Fruit fly (Drosophila melanogaster) whole organism, embryonic: ENCODE measurements around the gene CG34283.

ENCODE experiments used
- Ada2b ChIP-seq: fragments of 200-800 bp; sonication (Bioruptor generic); IDR thresholded peaks from 2 replicates; pipeline ENCODE4 v1.3.6; 2022; ENCODE audit warnings: missing biosample characterization, missing genetic modification characterization
- B-H2 ChIP-seq: fragments of 200-800 bp; sonication (Bioruptor generic); optimal IDR thresholded peaks from 2 replicates; lab custom pipeline; 2018; ENCODE audit warnings: missing biosample characterization, mild to moderate bottlenecking, missing genetic modification characterization
- CG10209 ChIP-seq: fragments of 200-800 bp; sonication (Bioruptor generic); optimal IDR thresholded peaks from 3 replicates; lab custom pipeline; 2017; ENCODE audit warnings: missing biosample characterization, mild to moderate bottlenecking, missing genetic modification characterization, missing genetic modification reagents
- CG10274 ChIP-seq: fragments of 200-800 bp; sonication (Bioruptor generic); optimal IDR thresholded peaks from 3 replicates; lab custom pipeline; 2017; ENCODE audit warnings: missing biosample characterization, mild to moderate bottlenecking, missing genetic modification characterization
- CG10543 ChIP-seq: fragments of 200-800 bp; sonication (Bioruptor generic); optimal IDR thresholded peaks from 3 replicates; lab custom pipeline; 2017; ENCODE audit warnings: missing biosample characterization, mild to moderate bottlenecking, missing genetic modification characterization, moderate library complexity
- CG11398 ChIP-seq: fragments of 200-800 bp; sonication (Bioruptor generic); optimal IDR thresholded peaks from 2 replicates; lab custom pipeline; 2016; ENCODE audit warnings: missing biosample characterization, missing genetic modification characterization
- CG15011 ChIP-seq: fragments of 200-800 bp; sonication (Bioruptor generic); optimal IDR thresholded peaks from 3 replicates; lab custom pipeline; 2018; ENCODE audit warnings: missing biosample characterization, mild to moderate bottlenecking, missing genetic modification characterization
- CG1602 ChIP-seq: fragments of 200-800 bp; sonication (Bioruptor generic); optimal IDR thresholded peaks from 3 replicates; lab custom pipeline; 2016; ENCODE audit warnings: missing biosample characterization, missing genetic modification characterization
- CG18011 ChIP-seq: fragments of 200-800 bp; sonication (Bioruptor generic); optimal IDR thresholded peaks from 2 replicates; lab custom pipeline; 2017; ENCODE audit warnings: missing biosample characterization, missing genetic modification characterization, mild to moderate bottlenecking, moderate library complexity, missing genotype
- CG1832 ChIP-seq: fragments of 200-800 bp; sonication (Bioruptor generic); optimal IDR thresholded peaks from 2 replicates; lab custom pipeline; 2017; ENCODE audit warnings: missing biosample characterization, mild to moderate bottlenecking, missing genetic modification characterization, inconsistent platforms
- CG31388 ChIP-seq: fragments of 200-800 bp; sonication (Bioruptor generic); optimal IDR thresholded peaks from 2 replicates; lab custom pipeline; 2016; ENCODE audit warnings: missing biosample characterization, missing genetic modification characterization
- CG34376 ChIP-seq: fragments of 200-800 bp; sonication (Bioruptor generic); optimal IDR thresholded peaks from 2 replicates; lab custom pipeline; 2018; ENCODE audit warnings: missing biosample characterization, mild to moderate bottlenecking, missing genetic modification characterization
- CG34422 ChIP-seq: fragments of 200-800 bp; sonication (Bioruptor generic); IDR thresholded peaks from 3 replicates; pipeline ENCODE4 v1.3.6; 2022; ENCODE audit warnings: missing biosample characterization, missing genetic modification characterization
- CG4707 ChIP-seq: fragments of 200-800 bp; sonication (Bioruptor generic); optimal IDR thresholded peaks from 2 replicates; lab custom pipeline; 2018; ENCODE audit warnings: missing biosample characterization, mild to moderate bottlenecking, missing genetic modification characterization, moderate library complexity
- CG5245 ChIP-seq: fragments of 200-800 bp; sonication (Bioruptor generic); optimal IDR thresholded peaks from 3 replicates; lab custom pipeline; 2016; ENCODE audit warnings: missing biosample characterization, missing genetic modification characterization
- CG5953 ChIP-seq: fragments of 200-800 bp; sonication (Bioruptor generic); IDR thresholded peaks from 2 replicates; pipeline ENCODE4 v1.3.6; 2022; ENCODE audit warnings: missing biosample characterization, missing genetic modification characterization
- CG6791 ChIP-seq: fragments of 200-800 bp; sonication (Bioruptor generic); IDR thresholded peaks from 3 replicates; pipeline ENCODE4 v1.3.6; 2022; ENCODE audit warnings: missing biosample characterization, missing genetic modification characterization; ENCODE audit not compliant: partially characterized antibody
- CG6854 ChIP-seq: fragments of 200-800 bp; sonication (Bioruptor generic); optimal IDR thresholded peaks from 3 replicates; lab custom pipeline; 2017; ENCODE audit warnings: missing biosample characterization, mild to moderate bottlenecking, missing genetic modification characterization
- CG7987 ChIP-seq: fragments of 200-800 bp; sonication (Bioruptor generic); optimal IDR thresholded peaks from 2 replicates; lab custom pipeline; 2018; ENCODE audit warnings: missing biosample characterization, mild to moderate bottlenecking, missing genetic modification characterization, moderate library complexity
- CG8478 ChIP-seq: fragments of >200 bp; optimal IDR thresholded peaks from 2 replicates; lab custom pipeline; 2018
- CHES-1-like ChIP-seq: fragments of 200-800 bp; sonication (Bioruptor generic); optimal IDR thresholded peaks from 2 replicates; lab custom pipeline; 2016; ENCODE audit warnings: missing biosample characterization, missing genetic modification characterization
- D19A ChIP-seq: fragments of 200-800 bp; optimal IDR thresholded peaks from 3 replicates; lab custom pipeline; 2019; ENCODE audit warnings: missing biosample characterization, mild to moderate bottlenecking, missing genetic modification characterization, moderate library complexity
- Drgx ChIP-seq: fragments of 200-800 bp; sonication (Bioruptor generic); IDR thresholded peaks from 2 replicates; pipeline ENCODE4 v1.3.6; 2022; ENCODE audit warnings: missing biosample characterization, missing genetic modification characterization
- E2f2 ChIP-seq: fragments of 200-800 bp; sonication (Bioruptor generic); IDR thresholded peaks from 2 replicates; pipeline ENCODE4 v1.3.6; 2022; ENCODE audit warnings: missing biosample characterization, missing genetic modification characterization
- ERR ChIP-seq: fragments of 200-800 bp; sonication (Bioruptor generic); optimal IDR thresholded peaks from 2 replicates; lab custom pipeline; 2016; ENCODE audit warnings: missing biosample characterization, missing genetic modification characterization
- HLH3B ChIP-seq: fragments of 200-800 bp; sonication (Bioruptor generic); IDR thresholded peaks from 2 replicates; pipeline ENCODE4 v1.3.6; 2022; ENCODE audit warnings: missing biosample characterization, missing genetic modification characterization
- Hr39 ChIP-seq: fragments of >200 bp; optimal IDR thresholded peaks from 2 replicates; lab custom pipeline; 2017
- Lim3 ChIP-seq: fragments of 200-800 bp; sonication (Bioruptor generic); IDR thresholded peaks from 2 replicates; pipeline ENCODE4 v1.3.6; 2022; ENCODE audit warnings: missing biosample characterization, missing genetic modification characterization
- PHDP ChIP-seq: fragments of 200-800 bp; sonication (Bioruptor generic); optimal IDR thresholded peaks from 3 replicates; lab custom pipeline; 2018; ENCODE audit warnings: missing biosample characterization, mild to moderate bottlenecking, missing genetic modification characterization, moderate library complexity
- Trl ChIP-seq, 3 experiments: fragments of >200 bp in 2 of 3; fragments of 200-800 bp in 1 of 3; sonication (Bioruptor generic) in 1 of 3; optimal IDR thresholded peaks; 2 replicates in 1 of 3; 3 replicates in 2 of 3; lab custom pipeline; 2016 to 2017; ENCODE audit warnings: missing biosample characterization in 1 of 3, missing genetic modification characterization in 1 of 3
- ase ChIP-seq: fragments of 200-800 bp; sonication (Bioruptor generic); IDR thresholded peaks from 3 replicates; pipeline ENCODE4 v1.3.6; 2022; ENCODE audit warnings: missing biosample characterization, missing genetic modification characterization
- esg ChIP-seq: fragments of 200-800 bp; sonication (Bioruptor generic); conservative IDR thresholded peaks from 2 replicates; pipeline ENCODE4 v1.3.6; 2022; ENCODE audit warnings: missing biosample characterization, missing genetic modification characterization
- exex ChIP-seq: fragments of 200-800 bp; sonication (Bioruptor generic); optimal IDR thresholded peaks from 4 replicates; lab custom pipeline; 2018; ENCODE audit warnings: missing biosample characterization, mild to moderate bottlenecking, missing genetic modification characterization, moderate library complexity
- eyg ChIP-seq: fragments of 200-800 bp; sonication (Bioruptor generic); optimal IDR thresholded peaks from 3 replicates; lab custom pipeline; 2016; ENCODE audit warnings: missing biosample characterization, missing genetic modification characterization
- gcm ChIP-seq: fragments of 200-800 bp; sonication (Bioruptor generic); optimal IDR thresholded peaks from 2 replicates; lab custom pipeline; 2019; ENCODE audit warnings: missing biosample characterization, mild to moderate bottlenecking, missing genetic modification characterization, moderate library complexity
- inv ChIP-seq: fragments of 200-800 bp; sonication (Bioruptor generic); IDR thresholded peaks from 2 replicates; pipeline ENCODE4 v1.3.6; 2022; ENCODE audit warnings: missing biosample characterization, missing genetic modification characterization; ENCODE audit not compliant: partially characterized antibody
- kni ChIP-seq: fragments of 200-800 bp; sonication (Bioruptor generic); optimal IDR thresholded peaks from 3 replicates; lab custom pipeline; 2017; ENCODE audit warnings: mild to moderate bottlenecking, missing biosample characterization, missing genetic modification reagents, missing genetic modification characterization
- lilli ChIP-seq: fragments of 200-800 bp; sonication (Bioruptor generic); optimal IDR thresholded peaks from 3 replicates; lab custom pipeline; 2016; ENCODE audit warnings: missing biosample characterization, missing genetic modification characterization
- nom ChIP-seq: fragments of 200-800 bp; sonication (Bioruptor generic); optimal IDR thresholded peaks from 2 replicates; lab custom pipeline; 2017; ENCODE audit warnings: missing biosample characterization, missing genetic modification characterization, mild to moderate bottlenecking, moderate library complexity, missing genetic modification reagents
- prd ChIP-seq, 3 experiments: fragments of >200 bp in 2 of 3; fragments of 200-800 bp in 1 of 3; sonication (Bioruptor generic) in 1 of 3; optimal IDR thresholded peaks in 2 of 3; IDR thresholded peaks in 1 of 3; 2 replicates in 2 of 3; 3 replicates in 1 of 3; pipeline versions ENCODE4 v1.3.6 to Lab custom; 2017 to 2022; ENCODE audit warnings: missing biosample characterization in 1 of 3, missing genetic modification characterization in 1 of 3
- scrt ChIP-seq: fragments of 200-800 bp; sonication (Bioruptor generic); optimal IDR thresholded peaks from 2 replicates; lab custom pipeline; 2018; ENCODE audit warnings: missing biosample characterization, mild to moderate bottlenecking, missing genetic modification characterization, moderate library complexity
- sd ChIP-seq: fragments of 200-800 bp; sonication (Bioruptor generic); optimal IDR thresholded peaks from 3 replicates; lab custom pipeline; 2018; ENCODE audit warnings: missing biosample characterization, mild to moderate bottlenecking, missing genetic modification characterization, moderate library complexity
- so ChIP-seq: fragments of 200-800 bp; sonication (Bioruptor generic); IDR thresholded peaks from 3 replicates; pipeline ENCODE4 v1.3.6; 2022; ENCODE audit warnings: missing biosample characterization, missing genetic modification characterization
- tap ChIP-seq: fragments of 200-800 bp; optimal IDR thresholded peaks from 3 replicates; lab custom pipeline; 2019; ENCODE audit warnings: missing biosample characterization, mild to moderate bottlenecking, missing genetic modification characterization, moderate library complexity
- tna ChIP-seq: fragments of 200-800 bp; sonication (Bioruptor generic); IDR thresholded peaks from 2 replicates; pipeline ENCODE4 v1.3.6; 2022; ENCODE audit warnings: missing biosample characterization, missing genetic modification characterization; ENCODE audit not compliant: partially characterized antibody
- toy ChIP-seq: fragments of 200-800 bp; sonication (Bioruptor generic); IDR thresholded peaks from 2 replicates; pipeline ENCODE4 v1.3.6; 2022; ENCODE audit warnings: missing biosample characterization, missing genetic modification characterization
- yki ChIP-seq: fragments of >200 bp; optimal IDR thresholded peaks from 3 replicates; lab custom pipeline; 2018

CG34283 gene

dm6 chr3R:18739978-18740954, 17.9 kb upstream of the CG34283 start (continued):
- TF ChIP-seq CG34376 (GFP tag; lab: Kevin White, UChicago), result no peak
- peak; percentile 28 for TF ChIP-seq CG15011 (GFP tag; lab: Kevin White, UChicago)
- TF ChIP-seq CG7987 (GFP tag; lab: Kevin White, UChicago), result peak; percentile 35
- TF ChIP-seq CG6854 (GFP tag; lab: Kevin White, UChicago), result peak; percentile 25
- no peak for TF ChIP-seq tna (GFP tag; lab: Robert Waterston, UW)
- TF ChIP-seq CHES-1-like, result no peak
- 0 out of 3 replicates have a peak, but pooled peaks have one; percentile 37 for TF ChIP-seq so (GFP tag; lab: Robert Waterston, UW)
- TF ChIP-seq CG10543 (GFP tag; lab: Kevin White, UChicago), result peak; percentile 70
- TF ChIP-seq CG1832 (GFP tag; lab: Kevin White, UChicago), result no peak
- peak; percentile 17 for TF ChIP-seq PHDP (tag; lab: Kevin White, UChicago)
- TF ChIP-seq eyg (GFP tag; lab: Kevin White, UChicago), result no peak
- TF ChIP-seq sd, result peak; percentile 41
- no peak for TF ChIP-seq CG4707
- peak; percentile 42 for TF ChIP-seq yki
- 0 out of 3 replicates have a peak, but pooled peaks have one; percentile 24 for TF ChIP-seq CG6791 (GFP tag; lab: Robert Waterston, UW)
- peak; percentile 9 for TF ChIP-seq tap (tag; lab: Kevin White, UChicago)
- TF ChIP-seq CG34422 (GFP tag; lab: Robert Waterston, UW), result peak; percentile 50; the same call in 1 of the 3 replicates
- peak; percentile 53 for TF ChIP-seq kni (GFP tag; lab: Kevin White, UChicago)
- TF ChIP-seq lilli (GFP tag; lab: Kevin White, UChicago), result no peak
- peak; percentile 95 for TF ChIP-seq scrt (GFP tag; lab: Kevin White, UChicago)

DNA sequence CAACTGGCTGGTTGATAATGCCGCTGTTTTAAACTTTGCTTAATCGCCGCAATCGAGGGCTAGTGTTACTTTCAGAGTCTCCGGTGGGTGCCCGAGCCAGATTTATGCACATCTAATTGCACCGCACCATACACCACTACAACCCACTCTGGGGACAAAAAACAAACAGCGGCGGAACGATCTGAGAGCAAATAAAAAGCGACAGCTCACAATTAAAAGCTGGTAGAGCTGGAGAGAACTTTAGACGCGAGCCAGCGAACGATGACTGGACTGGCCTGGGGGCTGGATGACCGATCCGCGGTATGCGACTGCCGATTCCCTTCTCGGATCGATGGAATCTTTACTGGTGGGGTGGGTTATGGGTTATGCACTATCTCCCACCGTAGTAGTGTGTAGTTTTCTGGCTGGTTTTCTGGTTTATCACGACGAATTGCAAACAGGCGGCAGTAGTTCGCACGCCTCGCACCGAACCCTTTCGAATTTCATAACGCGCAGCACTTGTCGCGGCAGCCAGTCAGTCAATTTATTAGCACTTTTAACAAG, 17.1 kb upstream of the CG34283 start:
- TF ChIP-seq Lim3 (no peak), prd (optimal IDR thresholded peaks at IDR 0.05; lab: Kevin White, UChicago) (no peak), prd (GFP tag; IDR thresholded peaks at IDR 0.05; lab: Robert Waterston, UW) (no peak), inv (GFP tag; lab: Robert Waterston, UW) (0 out of 2 replicates have a peak, but pooled peaks have one; percentile 15), gcm (GFP tag; lab: Kevin White, UChicago) (no peak), ase (no peak), Hr39 (lab: Kevin White, UChicago) (no peak), esg (no peak), CG5953 (GFP tag; lab: Robert Waterston, UW) (no peak), CG8478 (lab: Kevin White, UChicago) (no peak), CG31388 (GFP tag; lab: Kevin White, UChicago) (no peak), exex (tag; lab: Kevin White, UChicago) (no peak), ERR (GFP tag; lab: Kevin White, UChicago) (no peak), toy (GFP tag; lab: Robert Waterston, UW) (0 out of 2 replicates have a peak, but pooled peaks have one; percentile 14), CG1602 (GFP tag; lab: Kevin White, UChicago) (no peak), CG5245 (GFP tag; lab: Kevin White, UChicago) (no peak), HLH3B (GFP tag; lab: Robert Waterston, UW) (no peak), CG10209 (GFP tag; lab: Kevin White, UChicago) (no peak), CG11398 (GFP tag; lab: Kevin White, UChicago) (no peak), E2f2 (GFP tag; lab: Robert Waterston, UW) (0 out of 2 replicates have a peak, but pooled peaks have one; percentile 8), Trl (optimal IDR thresholded peaks at IDR 0.05; lab: Kevin White, UChicago) (peak in 1 of 2 experiments; percentile 38), Trl (GFP tag; optimal IDR thresholded peaks at IDR 0.05; lab: Kevin White, UChicago) (no peak), Ada2b (GFP tag; lab: Robert Waterston, UW) (no peak), Drgx (peak; percentile 7; the same call in 1 of the 2 replicates), B-H2 (no peak), nom (GFP tag; lab: Kevin White, UChicago) (peak; percentile 24), CG18011 (peak; percentile 79), CG10274 (GFP tag; lab: Kevin White, UChicago) (peak; percentile 77), D19A (tag; lab: Kevin White, UChicago) (peak; percentile 19)
